Fruit fly (Drosophila melanogaster): ENCODE measurements around the gene CG46412.

Gene CG46412

DNA sequence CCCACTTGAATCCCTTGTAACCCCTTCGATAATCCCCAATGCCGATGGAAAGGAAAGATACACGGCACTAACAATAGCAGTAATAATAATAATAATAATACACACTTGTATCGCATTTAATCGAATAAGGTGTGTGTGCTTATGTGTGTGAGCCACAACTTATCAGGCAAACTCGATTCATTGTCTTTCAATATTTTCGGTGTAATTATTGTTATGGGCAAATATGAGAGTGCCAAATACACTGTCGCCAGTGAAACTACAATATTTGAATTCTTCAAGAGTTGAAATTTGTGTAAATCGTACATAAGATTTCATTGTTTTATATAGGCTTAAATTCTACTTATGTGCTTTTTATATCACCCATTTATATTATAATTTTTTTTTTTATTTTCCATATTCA, 47.6 kb downstream of the CG46412 start:
- TF ChIP-seq Dll (optimal IDR thresholded peaks at IDR 0.05) (no peak), usp (GFP tag; optimal IDR thresholded peaks at IDR 0.05) (no peak), psq (optimal IDR thresholded peaks at IDR 0.05) (no peak), EcR (GFP tag; optimal IDR thresholded peaks at IDR 0.05) (no peak), CG8478 (optimal IDR thresholded peaks at IDR 0.05) (no peak), pan (optimal IDR thresholded peaks at IDR 0.05) (no peak)

DNA sequence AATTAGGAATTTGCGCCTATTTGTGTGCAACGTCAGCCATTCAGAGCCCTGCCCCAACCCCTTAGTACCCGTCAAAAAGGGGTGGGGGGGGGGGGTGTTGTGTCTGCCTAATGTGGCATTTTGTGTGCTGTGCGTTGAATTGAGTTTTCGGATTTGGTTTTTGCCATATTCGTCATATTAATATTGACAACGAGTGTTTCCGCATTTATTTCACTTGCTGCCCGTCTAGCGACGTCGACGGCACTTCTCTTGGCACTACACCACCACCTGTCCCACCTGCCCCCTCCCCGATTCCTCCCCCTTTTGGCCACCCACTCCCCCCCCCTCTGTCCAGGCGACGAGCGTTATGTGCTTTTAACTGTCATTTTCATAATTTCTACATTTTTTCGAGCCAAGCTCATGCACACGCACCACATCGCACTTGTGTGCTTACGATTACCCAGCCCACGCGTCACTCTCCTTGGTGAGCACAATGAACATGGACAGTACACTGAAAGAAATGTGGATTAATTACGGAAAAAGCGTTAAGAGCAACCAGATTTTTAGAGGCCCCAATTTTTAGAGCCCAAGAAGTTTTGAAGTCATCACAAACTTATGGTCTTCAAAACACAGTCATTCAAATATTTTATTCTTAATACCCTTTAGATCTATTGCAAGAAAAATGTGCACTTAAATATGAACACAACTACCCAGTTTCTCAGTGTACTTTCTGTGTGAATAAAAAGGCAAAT, 48.4 kb downstream of the CG46412 start:
- TF ChIP-seq EcR (GFP tag; optimal IDR thresholded peaks at IDR 0.05) = no peak
- TF ChIP-seq usp (GFP tag; optimal IDR thresholded peaks at IDR 0.05) = no peak
- no peak for TF ChIP-seq pan (optimal IDR thresholded peaks at IDR 0.05)
- TF ChIP-seq CG8478 (optimal IDR thresholded peaks at IDR 0.05) = no peak
- TF ChIP-seq Dll (optimal IDR thresholded peaks at IDR 0.05) = no peak
- no peak for TF ChIP-seq psq (optimal IDR thresholded peaks at IDR 0.05)

Measured in whole organism.